Worm (Caenorhabditis elegans): ENCODE measurements around the gene F02D8.4.
A peak's percentile ranks its signal among the peaks of the same experiment; 100 is the strongest.

F02D8.4 gene

ce11 chrV:15002184-15002690 lies 17.5 kb downstream of the F02D8.4 start, which contains the start of the genes fib-1 and mut-15 (continued):
- peak; percentile 84 for TF ChIP-seq lin-39 (tag; optimal IDR thresholded peaks at IDR 0.05)
- peak; percentile 26 for TF ChIP-seq ztf-4 (tag; optimal IDR thresholded peaks at IDR 0.05)
- peak; percentile 94 for TF ChIP-seq nfya-1 (tag; optimal IDR thresholded peaks at IDR 0.05; ENCODE audit: insufficient read depth)
- no peak for TF ChIP-seq fkh-2 (tag; optimal IDR thresholded peaks at IDR 0.05)
- no peak for TF ChIP-seq sea-2 (GFP tag; optimal IDR thresholded peaks at IDR 0.05)
- TF ChIP-seq elt-3 (tag; optimal IDR thresholded peaks at IDR 0.05), result peak in 1 of 3 experiments; percentile 72
- peak; percentile 76 for TF ChIP-seq nhr-11 (tag; optimal IDR thresholded peaks at IDR 0.05)
- no peak for TF ChIP-seq ztf-11 (tag; optimal IDR thresholded peaks at IDR 0.05)
- TF ChIP-seq tbx-2 (tag; optimal IDR thresholded peaks at IDR 0.05), result peak; percentile 48
- peak; percentile 95 for TF ChIP-seq pha-4 (tag; optimal IDR thresholded peaks at IDR 0.05)
- peak; percentile 81 for TF ChIP-seq hmg-11 (tag; optimal IDR thresholded peaks at IDR 0.05)
- peak; percentile 61 for TF ChIP-seq pqm-1 (tag; optimal IDR thresholded peaks at IDR 0.05)
- peak; percentile 10 for TF ChIP-seq egl-27 (tag; optimal IDR thresholded peaks at IDR 0.05)
- peak; percentile 39 for TF ChIP-seq zag-1 (tag; optimal IDR thresholded peaks at IDR 0.05)
- TF ChIP-seq daf-12 (tag; optimal IDR thresholded peaks at IDR 0.05), result no peak

- no peak for TF ChIP-seq ceh-28 (tag; optimal IDR thresholded peaks at IDR 0.05)
- TF ChIP-seq fos-1 (tag; optimal IDR thresholded peaks at IDR 0.05), result no peak
- no peak for TF ChIP-seq elt-3 (tag; optimal IDR thresholded peaks at IDR 0.05)
- TF ChIP-seq nhr-28 (tag; optimal IDR thresholded peaks at IDR 0.05), result no peak
- TF ChIP-seq egl-5 (tag; optimal IDR thresholded peaks at IDR 0.05), result no peak
- no peak for TF ChIP-seq snpc-4 (tag; optimal IDR thresholded peaks at IDR 0.05)
- TF ChIP-seq unc-62 (GFP tag; optimal IDR thresholded peaks at IDR 0.05), result no peak
- no peak for TF ChIP-seq tbx-2 (tag; optimal IDR thresholded peaks at IDR 0.05)
- TF ChIP-seq nhr-43 (tag; optimal IDR thresholded peaks at IDR 0.05; ENCODE audit: poor library complexity, severe bottlenecking), result no peak
- no peak for TF ChIP-seq sea-2 (GFP tag; optimal IDR thresholded peaks at IDR 0.05)
- no peak for TF ChIP-seq pha-4 (tag; optimal IDR thresholded peaks at IDR 0.05)
- TF ChIP-seq lin-15B (tag; optimal IDR thresholded peaks at IDR 0.05), result no peak
These were observed 20.1 kb downstream of the F02D8.4 start, which contains the start of gene hrde-2 for ce11 chrV:15004800-15005199. Gene hrde-2, plus strand, starts transcription at chrV:15005100.

- no peak for TF ChIP-seq ceh-82 (tag; optimal IDR thresholded peaks at IDR 0.05)
- TF ChIP-seq nhr-28 (tag; optimal IDR thresholded peaks at IDR 0.05), result no peak
- TF ChIP-seq tbx-2 (tag; optimal IDR thresholded peaks at IDR 0.05), result no peak
- TF ChIP-seq fkh-10 (GFP tag; optimal IDR thresholded peaks at IDR 0.05), result no peak
- no peak for TF ChIP-seq aly-2 (tag; optimal IDR thresholded peaks at IDR 0.05)
- no peak for TF ChIP-seq nhr-76 (tag; optimal IDR thresholded peaks at IDR 0.05)
- TF ChIP-seq eor-1 (tag; optimal IDR thresholded peaks at IDR 0.05), result no peak
- TF ChIP-seq nfya-1 (tag; optimal IDR thresholded peaks at IDR 0.05; ENCODE audit: insufficient read depth), result no peak
- no peak for TF ChIP-seq mml-1 (tag; optimal IDR thresholded peaks at IDR 0.05)
- TF ChIP-seq elt-1 (tag; optimal IDR thresholded peaks at IDR 0.05), result no peak
- TF ChIP-seq mdl-1 (tag; optimal IDR thresholded peaks at IDR 0.05), result no peak
- no peak for TF ChIP-seq elt-2 (tag; optimal IDR thresholded peaks at IDR 0.05)
- no peak for TF ChIP-seq egl-27 (tag; optimal IDR thresholded peaks at IDR 0.05)
- TF ChIP-seq ceh-9 (tag; optimal IDR thresholded peaks at IDR 0.05), result no peak
- TF ChIP-seq fkh-2 (tag; optimal IDR thresholded peaks at IDR 0.05), result no peak
- no peak for TF ChIP-seq nhr-23 (tag; optimal IDR thresholded peaks at IDR 0.05)
- TF ChIP-seq lsy-12 (tag; optimal IDR thresholded peaks at IDR 0.05), result no peak
These were observed 26.9 kb downstream of the F02D8.4 start, which contains the start of gene nmr-2 for ce11 chrV:15011560-15011959. Gene nmr-2, minus strand, starts transcription at chrV:15011660.

- no peak for TF ChIP-seq egl-27 (tag; optimal IDR thresholded peaks at IDR 0.05)
- peak; percentile 30 for TF ChIP-seq elt-2 (tag; optimal IDR thresholded peaks at IDR 0.05)
- peak; percentile 49 for TF ChIP-seq elt-1 (tag; optimal IDR thresholded peaks at IDR 0.05)
- TF ChIP-seq ama-1 (optimal IDR thresholded peaks at IDR 0.05), result peak; percentile 22
- peak; percentile 10 for TF ChIP-seq nfya-1 (tag; optimal IDR thresholded peaks at IDR 0.05; ENCODE audit: insufficient read depth)
These were observed 28.0 kb downstream of the F02D8.4 start for ce11 chrV:15012542-15013301.

Data from whole organism, L3 larva.